Worm (Caenorhabditis elegans) whole organism, mixed stage, embryonic: Measurements from ENCODE around the gene bath-47.
"Not testable (repeated sequence)": the region's sequence is repeated elsewhere in the genome, so short reads cannot be mapped to it uniquely, and the experiment has no call there.

Source experiments
- ceh-83 ChIP-seq: fragments of 200-800 bp; sonication (Bioruptor generic); optimal IDR thresholded peaks from 2 replicates; lab custom pipeline; 2018; ENCODE audit warnings: mild to moderate bottlenecking, missing genetic modification characterization, missing compliant biosample characterization
- elt-1 ChIP-seq: sonication (generic microtip); optimal IDR thresholded peaks from 2 replicates; lab custom pipeline; 2017; ENCODE audit warnings: missing genetic modification characterization, mild to moderate bottlenecking, missing compliant biosample characterization, antibody characterized with exemption, moderate library complexity, borderline replicate concordance; ENCODE audit not compliant: insufficient read depth
- lin-13 ChIP-seq: fragments of 150-350 bp; optimal IDR thresholded peaks from 2 replicates; lab custom pipeline; 2014; ENCODE audit warnings: missing biosample characterization, missing genetic modification characterization
- lin-32 ChIP-seq: fragments of 200-800 bp; sonication (Bioruptor generic); optimal IDR thresholded peaks from 2 replicates; lab custom pipeline; 2018; ENCODE audit warnings: mild to moderate bottlenecking, missing genetic modification characterization, missing compliant biosample characterization
- mab-5 ChIP-seq: fragments of 150-350 bp; optimal IDR thresholded peaks from 2 replicates; lab custom pipeline; 2014; ENCODE audit warnings: missing biosample characterization, missing genetic modification characterization
- mep-1 ChIP-seq: fragments of 150-350 bp; optimal IDR thresholded peaks from 2 replicates; lab custom pipeline; 2017; ENCODE audit warnings: missing biosample characterization, missing genetic modification reagents, missing genetic modification characterization, inconsistent platforms
- nhr-28 ChIP-seq: fragments of 150-350 bp; optimal IDR thresholded peaks from 2 replicates; lab custom pipeline; 2014; ENCODE audit warnings: missing biosample characterization, missing genetic modification characterization
- nhr-76 ChIP-seq: sonication (generic microtip); optimal IDR thresholded peaks from 2 replicates; lab custom pipeline; 2017; ENCODE audit warnings: missing biosample characterization, missing genetic modification characterization
- pha-4 ChIP-seq: fragments of 150-350 bp; optimal IDR thresholded peaks from 2 replicates; lab custom pipeline; 2018; ENCODE audit warnings: missing biosample characterization, missing genetic modification reagents, missing genetic modification characterization
- sem-2 ChIP-seq: fragments of 200-800 bp; sonication (Bioruptor generic); optimal IDR thresholded peaks from 2 replicates; lab custom pipeline; 2018; ENCODE audit warnings: mild to moderate bottlenecking, missing genetic modification characterization, missing compliant biosample characterization
- snpc-4 ChIP-seq: fragments of 150-350 bp; optimal IDR thresholded peaks from 2 replicates; lab custom pipeline; 2014; ENCODE audit warnings: missing biosample characterization, missing genetic modification characterization
- sptf-1 ChIP-seq: sonication (generic microtip); optimal IDR thresholded peaks from 2 replicates; lab custom pipeline; 2017; ENCODE audit warnings: mild to moderate bottlenecking, missing genetic modification characterization, moderate library complexity, missing compliant biosample characterization
- unc-62 ChIP-seq: fragments of 150-350 bp; optimal IDR thresholded peaks from 2 replicates; lab custom pipeline; 2014; ENCODE audit warnings: missing biosample characterization, missing genetic modification reagents, missing genetic modification characterization

DNA sequence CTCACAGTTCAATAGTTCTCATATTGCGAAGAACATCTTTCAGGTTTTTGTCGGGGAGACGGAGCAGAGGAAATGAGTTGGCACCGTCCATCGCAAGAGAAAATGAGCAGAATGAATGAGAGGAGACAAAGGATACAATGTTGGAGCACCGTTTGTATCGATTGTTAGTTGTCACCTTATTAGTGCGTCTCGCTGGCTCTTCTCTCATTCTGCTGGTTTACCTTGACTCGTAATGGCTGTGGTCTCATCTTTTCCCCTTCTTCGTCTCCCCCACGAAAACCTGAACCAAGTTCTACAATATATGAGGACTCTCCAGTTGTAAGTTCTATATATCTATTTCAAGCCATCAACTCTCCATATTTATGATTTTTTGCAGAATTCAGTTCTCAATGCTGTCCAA lies 45.4 kb upstream of the bath-47 start, which contains the start of the genes fbxb-54 and fbxb-50:
- not testable (repeated sequence) for TF ChIP-seq sem-2 (GFP tag; lab: Kevin White, UChicago); nhr-76; sptf-1 (tag; lab: Kevin White, UChicago); elt-1 (tag; lab: Kevin White, UChicago); nhr-28 (tag; lab: Kevin White, UChicago); mab-5 (tag; lab: Kevin White, UChicago); unc-62 (GFP tag; lab: Kevin White, UChicago); snpc-4; ceh-83 (GFP tag; lab: Kevin White, UChicago); lin-32 (GFP tag; lab: Kevin White, UChicago); mep-1 (tag; lab: Kevin White, UChicago); lin-13; pha-4 (tag; lab: Kevin White, UChicago)
